2 fruit fly cellular contexts compared by ENCODE assay signal in the genomic region with DNA sequence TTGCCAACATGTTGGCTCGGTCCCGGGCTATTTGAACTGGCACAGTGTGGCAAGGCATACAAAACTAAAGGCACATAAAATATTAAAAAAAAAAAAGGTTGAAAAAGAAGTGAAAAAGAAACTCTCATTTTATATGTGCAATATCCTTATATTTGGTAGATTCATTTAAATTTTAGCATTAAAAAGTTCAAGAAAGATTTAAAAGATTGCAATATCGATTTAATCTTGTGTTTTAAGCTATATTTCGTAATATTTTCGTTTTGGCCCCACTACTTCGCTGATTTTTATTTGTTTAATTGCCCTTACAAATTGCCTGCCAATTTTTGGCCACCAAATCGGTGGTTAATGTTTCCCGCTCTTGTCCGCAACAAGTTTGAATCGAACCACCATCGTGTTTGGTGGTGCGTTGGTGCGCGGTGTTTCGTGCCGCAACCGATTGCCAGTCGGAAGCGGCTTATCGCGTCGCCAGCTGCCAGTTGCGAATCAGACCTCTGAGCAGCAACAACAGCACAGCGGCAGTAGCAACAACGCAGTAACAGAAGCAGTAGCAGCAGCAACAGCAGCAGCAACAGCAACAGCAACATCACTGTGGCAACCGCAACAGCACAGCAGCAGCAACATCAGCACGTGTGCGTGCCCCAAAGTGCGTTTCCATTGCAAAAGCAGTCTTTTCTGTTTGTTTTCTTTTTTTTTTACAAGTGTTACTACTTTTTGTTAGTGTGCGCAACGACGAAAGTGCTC.
TF ChIP-seq lines count a peak whose summit lies in the region.

No protein-coding gene starts in this region.

TF ChIP-seq in whole organism, embryonic, 481 proteins besides CTCF, POLR2A, EP300 and RAD21 (continued from another document and continues in another):
- TF ChIP-seq bigmax (GFP tag; optimal IDR thresholded peaks at IDR 0.05; lab: Kevin White, UChicago) (no peak), cad (GFP tag; optimal IDR thresholded peaks at IDR 0.05; lab: Kevin White, UChicago) (no peak), B-H2 (GFP tag; optimal IDR thresholded peaks at IDR 0.05; lab: Kevin White, UChicago) (peak; percentile 85), CG31365 (tag; optimal IDR thresholded peaks at IDR 0.05; lab: Kevin White, UChicago) (peak; percentile 58), B-H1 (GFP tag; IDR thresholded peaks at IDR 0.05; lab: Robert Waterston, UW) (peak; percentile 85), fd64A (GFP tag; optimal IDR thresholded peaks at IDR 0.05; lab: Kevin White, UChicago) (peak; percentile 61), CG7372 (GFP tag; IDR thresholded peaks at IDR 0.05; lab: Robert Waterston, UW) (peak; percentile 91), CG1529 (GFP tag; optimal IDR thresholded peaks at IDR 0.05; lab: Kevin White, UChicago) (peak; percentile 91), CG3407 (GFP tag; optimal IDR thresholded peaks at IDR 0.05; lab: Kevin White, UChicago) (peak; percentile 88), salm (tag; optimal IDR thresholded peaks at IDR 0.05; lab: Kevin White, UChicago) (peak; percentile 91), CG4707 (GFP tag; optimal IDR thresholded peaks at IDR 0.05; lab: Kevin White, UChicago) (peak; percentile 58), klu (GFP tag; IDR thresholded peaks at IDR 0.05; lab: Robert Waterston, UW) (peak; percentile 92), ham (GFP tag; IDR thresholded peaks at IDR 0.05; lab: Robert Waterston, UW) (peak; percentile 87), lov (optimal IDR thresholded peaks at IDR 0.05; lab: Kevin White, UChicago) (no peak), lov (GFP tag; IDR thresholded peaks at IDR 0.05; lab: Robert Waterston, UW) (no peak), trem (tag; optimal IDR thresholded peaks at IDR 0.05; lab: Kevin White, UChicago) (peak; percentile 70), chn (GFP tag; optimal IDR thresholded peaks at IDR 0.05; lab: Kevin White, UChicago) (peak; percentile 92), CG34422 (GFP tag; IDR thresholded peaks at IDR 0.05; lab: Robert Waterston, UW) (peak; percentile 91; the same call in 2 of the 3 replicates), CG10321 (GFP tag; IDR thresholded peaks at IDR 0.05; lab: Robert Waterston, UW) (peak; percentile 71), CG15601 (tag; optimal IDR thresholded peaks at IDR 0.05; lab: Kevin White, UChicago) (peak; percentile 82), CG10209 (GFP tag; optimal IDR thresholded peaks at IDR 0.05; lab: Kevin White, UChicago) (peak; percentile 97), Asciz (GFP tag; optimal IDR thresholded peaks at IDR 0.05; lab: Kevin White, UChicago) (peak; percentile 95), HmgD (GFP tag; optimal IDR thresholded peaks at IDR 0.05; lab: Kevin White, UChicago) (peak; percentile 76), crp (GFP tag; optimal IDR thresholded peaks at IDR 0.05; lab: Kevin White, UChicago) (peak in 1 of 2 experiments; percentile 67), Optix (GFP tag; IDR thresholded peaks at IDR 0.05; lab: Robert Waterston, UW) (peak; percentile 47; the same call in 2 of the 3 replicates), stc (GFP tag; IDR thresholded peaks at IDR 0.05; lab: Robert Waterston, UW) (peak; percentile 91), E2f1 (GFP tag; IDR thresholded peaks at IDR 0.05; lab: Robert Waterston, UW) (peak; percentile 91), z (GFP tag; IDR thresholded peaks at IDR 0.05; lab: Robert Waterston, UW) (0 out of 3 replicates have a peak, but pooled peaks have one; percentile 30), CG14860 (GFP tag; IDR thresholded peaks at IDR 0.05; lab: Robert Waterston, UW; ENCODE audit: partially characterized antibody) (no peak; the same call in 2 of the 3 replicates), Lhr (GFP tag; optimal IDR thresholded peaks at IDR 0.05; lab: Kevin White, UChicago) (peak; percentile 73), Hr39 (optimal IDR thresholded peaks at IDR 0.05; lab: Kevin White, UChicago) (no peak), CG15073 (GFP tag; optimal IDR thresholded peaks at IDR 0.05; lab: Kevin White, UChicago) (peak; percentile 64), CG5245 (GFP tag; optimal IDR thresholded peaks at IDR 0.05; lab: Kevin White, UChicago) (peak; percentile 90), zen2 (GFP tag; IDR thresholded peaks at IDR 0.05; lab: Robert Waterston, UW; ENCODE audit: partially characterized antibody) (no peak), NC2β (GFP tag; optimal IDR thresholded peaks at IDR 0.05; lab: Kevin White, UChicago) (peak; percentile 87), hb (GFP tag; IDR thresholded peaks at IDR 0.05; lab: Robert Waterston, UW; ENCODE audit: partially characterized antibody) (no peak), scrt (GFP tag; optimal IDR thresholded peaks at IDR 0.05; lab: Kevin White, UChicago) (peak; percentile 90), CG17385 (GFP tag; optimal IDR thresholded peaks at IDR 0.05; lab: Kevin White, UChicago) (peak; percentile 93), zf30C (GFP tag; optimal IDR thresholded peaks at IDR 0.05; lab: Kevin White, UChicago) (no peak), CG11723 (GFP tag; optimal IDR thresholded peaks at IDR 0.05; lab: Kevin White, UChicago) (peak; percentile 94), Lpt (GFP tag; optimal IDR thresholded peaks at IDR 0.05; lab: Kevin White, UChicago) (no peak), BtbVII (GFP tag; optimal IDR thresholded peaks at IDR 0.05; lab: Kevin White, UChicago) (peak; percentile 98), YL-1 (GFP tag; optimal IDR thresholded peaks at IDR 0.05; lab: Kevin White, UChicago) (peak; percentile 78), trh (GFP tag; optimal IDR thresholded peaks at IDR 0.05; lab: Kevin White, UChicago) (peak; percentile 78), H2.0 (GFP tag; IDR thresholded peaks at IDR 0.05; lab: Robert Waterston, UW) (peak; percentile 91), CG17328 (GFP tag; IDR thresholded peaks at IDR 0.05; lab: Robert Waterston, UW) (peak; percentile 81), CG9817 (tag; optimal IDR thresholded peaks at IDR 0.05; lab: Kevin White, UChicago) (peak; percentile 92), CG16815 (GFP tag; optimal IDR thresholded peaks at IDR 0.05; lab: Kevin White, UChicago) (peak; percentile 92), h (optimal IDR thresholded peaks at IDR 0.05; lab: Kevin White, UChicago) (no peak), amos (GFP tag; IDR thresholded peaks at IDR 0.05; lab: Robert Waterston, UW; ENCODE audit: partially characterized antibody) (peak; percentile 31; the same call in 1 of the 2 replicates), da (GFP tag; optimal IDR thresholded peaks at IDR 0.05; lab: Kevin White, UChicago) (peak; percentile 85), CG1792 (GFP tag; optimal IDR thresholded peaks at IDR 0.05; lab: Kevin White, UChicago) (peak; percentile 93), CG16813 (GFP tag; IDR thresholded peaks at IDR 0.05; lab: Robert Waterston, UW; ENCODE audit: partially characterized antibody) (no peak; the same call in 2 of the 3 replicates), bowl (GFP tag; IDR thresholded peaks at IDR 0.05; lab: Robert Waterston, UW) (peak; percentile 15; the same call in 1 of the 2 replicates), Deaf1 (tag; optimal IDR thresholded peaks at IDR 0.05; lab: Kevin White, UChicago) (peak; percentile 69), CG7745 (tag; optimal IDR thresholded peaks at IDR 0.05; lab: Kevin White, UChicago) (no peak), CG6254 (GFP tag; optimal IDR thresholded peaks at IDR 0.05; lab: Kevin White, UChicago) (peak; percentile 85), CG9727 (GFP tag; optimal IDR thresholded peaks at IDR 0.05; lab: Kevin White, UChicago) (peak; percentile 97), ash1 (GFP tag; optimal IDR thresholded peaks at IDR 0.05; lab: Kevin White, UChicago) (no peak)

TF ChIP-seq in whole organism, prepupa, 60 proteins besides CTCF, POLR2A, EP300 and RAD21 (continued from another document):
- TF ChIP-seq CG11762 (GFP tag; optimal IDR thresholded peaks at IDR 0.05; lab: Kevin White, UChicago; ENCODE audit: insufficient read depth) (peak; percentile 93), OdsH (GFP tag; optimal IDR thresholded peaks at IDR 0.05; lab: Kevin White, UChicago) (peak; percentile 95), Smox (GFP tag; optimal IDR thresholded peaks at IDR 0.05; lab: Kevin White, UChicago) (peak; percentile 94), CG8632 (GFP tag; optimal IDR thresholded peaks at IDR 0.05; lab: Kevin White, UChicago) (peak; percentile 95), CG1621 (tag; optimal IDR thresholded peaks at IDR 0.05; lab: Kevin White, UChicago) (peak; percentile 83), CG32006 (GFP tag; optimal IDR thresholded peaks at IDR 0.05; lab: Kevin White, UChicago) (peak; percentile 99), dac (GFP tag; optimal IDR thresholded peaks at IDR 0.05; lab: Kevin White, UChicago) (peak; percentile 95), CG10631 (GFP tag; optimal IDR thresholded peaks at IDR 0.05; lab: Kevin White, UChicago) (peak; percentile 97), CG15336 (GFP tag; IDR thresholded peaks at IDR 0.05; lab: Robert Waterston, UW) (peak; percentile 97), Ets21C (GFP tag; optimal IDR thresholded peaks at IDR 0.05; lab: Kevin White, UChicago) (peak; percentile 90), achi (GFP tag; optimal IDR thresholded peaks at IDR 0.05; lab: Kevin White, UChicago) (peak; percentile 96), CG6163 (GFP tag; IDR thresholded peaks at IDR 0.05; lab: Robert Waterston, UW) (peak; percentile 86), salr (GFP tag; optimal IDR thresholded peaks at IDR 0.05; lab: Kevin White, UChicago) (peak; percentile 67 to 97)
